Worm (Caenorhabditis elegans) whole organism, L2 larva: ENCODE data around the gene T04C9.3.

Experiments
- R02D3.7 ChIP-seq: fragments of 150-350 bp; optimal IDR thresholded peaks from 2 replicates; lab custom pipeline; 2014; ENCODE audit warnings: missing biosample characterization, missing genetic modification characterization
- egl-27 ChIP-seq: sonication (generic microtip); optimal IDR thresholded peaks from 3 replicates; lab custom pipeline; 2017; ENCODE audit warnings: missing biosample characterization, missing genetic modification reagents, missing genetic modification characterization
- elt-3 ChIP-seq: sonication (generic microtip); optimal IDR thresholded peaks from 2 replicates; lab custom pipeline; 2017; ENCODE audit warnings: missing biosample characterization, missing genetic modification characterization
- lin-39 ChIP-seq: fragments of 150-350 bp; optimal IDR thresholded peaks from 2 replicates; lab custom pipeline; 2014; ENCODE audit warnings: missing biosample characterization, missing genetic modification reagents, missing genetic modification characterization
- lsy-2 ChIP-seq, 2 experiments: fragments of 150-350 bp in 1 of 2; sonication (generic microtip) in 1 of 2; optimal IDR thresholded peaks; 2 replicates each; lab custom pipeline; 2014 to 2017; ENCODE audit warnings: missing biosample characterization in 2 of 2, missing genetic modification characterization in 2 of 2
- mdl-1 ChIP-seq, 2 experiments: fragments of 150-350 bp in 1 of 2; sonication (generic microtip) in 1 of 2; optimal IDR thresholded peaks; 2 replicates each; lab custom pipeline; 2017; ENCODE audit warnings: missing biosample characterization in 2 of 2, missing genetic modification characterization in 2 of 2
- snpc-4 ChIP-seq: fragments of 150-350 bp; optimal IDR thresholded peaks from 2 replicates; lab custom pipeline; 2014; ENCODE audit warnings: missing biosample characterization, missing genetic modification characterization
- zag-1 ChIP-seq: fragments of 150-350 bp; optimal IDR thresholded peaks from 2 replicates; lab custom pipeline; 2014; ENCODE audit warnings: missing biosample characterization, missing genetic modification characterization
- ztf-11 ChIP-seq: sonication (generic microtip); optimal IDR thresholded peaks from 2 replicates; lab custom pipeline; 2017; ENCODE audit warnings: missing biosample characterization, missing genetic modification characterization

ce11 chrIII:5959049-5959448 lies 26.4 kb upstream of the T04C9.3 start:
- TF ChIP-seq elt-3 (tag; lab: Kevin White, UChicago) (no peak), lsy-2 (tag; optimal IDR thresholded peaks at IDR 0.05; lab: Kevin White, UChicago) (peak in 1 of 2 experiments; percentile 7), egl-27 (tag; lab: Kevin White, UChicago) (no peak), snpc-4 (no peak), R02D3.7 (tag; lab: Kevin White, UChicago) (no peak), ztf-11 (tag; lab: Kevin White, UChicago) (no peak), mdl-1 (tag; optimal IDR thresholded peaks at IDR 0.05; lab: Kevin White, UChicago) (no peak), lin-39 (tag; lab: Kevin White, UChicago) (no peak), zag-1 (tag; lab: Kevin White, UChicago) (no peak)
